Worm (Caenorhabditis elegans) whole organism, late embryonic: Measurements from ENCODE around the gene T28A11.16.

Experiments used
- C38D4.7 ChIP-seq: fragments of 200-800 bp; sonication (Bioruptor generic); optimal IDR thresholded peaks from 2 replicates; lab custom pipeline; 2018; ENCODE audit warnings: mild to moderate bottlenecking, missing genetic modification characterization, moderate library complexity, missing compliant biosample characterization
- T23F11.4 ChIP-seq: fragments of 200-800 bp; sonication (Bioruptor generic); optimal IDR thresholded peaks from 2 replicates; lab custom pipeline; 2018; ENCODE audit warnings: mild to moderate bottlenecking, missing genetic modification characterization, missing compliant biosample characterization
- Y22D7AL.16 ChIP-seq: sonication (generic microtip); optimal IDR thresholded peaks from 2 replicates; lab custom pipeline; 2016; ENCODE audit warnings: missing genetic modification characterization, missing compliant biosample characterization
- ahr-1 ChIP-seq: sonication (generic microtip); optimal IDR thresholded peaks from 2 replicates; lab custom pipeline; 2016; ENCODE audit warnings: missing genetic modification characterization, missing compliant biosample characterization
- ama-1 ChIP-seq: fragments of 150-350 bp; optimal IDR thresholded peaks from 2 replicates; lab custom pipeline; 2014
- ceh-18 ChIP-seq: sonication (generic microtip); optimal IDR thresholded peaks from 2 replicates; lab custom pipeline; 2016; ENCODE audit warnings: missing genetic modification characterization, missing compliant biosample characterization
- ceh-19 ChIP-seq: fragments of 200-800 bp; sonication (Bioruptor generic); optimal IDR thresholded peaks from 2 replicates; lab custom pipeline; 2018; ENCODE audit warnings: mild to moderate bottlenecking, missing genetic modification characterization, missing compliant biosample characterization
- ceh-2 ChIP-seq: sonication (generic microtip); optimal IDR thresholded peaks from 2 replicates; lab custom pipeline; 2016; ENCODE audit warnings: missing genotype, missing genetic modification characterization, missing compliant biosample characterization
- ceh-24 ChIP-seq: sonication (generic microtip); optimal IDR thresholded peaks from 2 replicates; lab custom pipeline; 2016; ENCODE audit warnings: mild to moderate bottlenecking, missing genetic modification characterization, missing compliant biosample characterization
- ceh-30 ChIP-seq: fragments of 150-350 bp; optimal IDR thresholded peaks from 2 replicates; lab custom pipeline; 2014; ENCODE audit warnings: missing biosample characterization, missing genetic modification characterization
- ceh-45 ChIP-seq: fragments of 200-800 bp; sonication (Bioruptor generic); IDR thresholded peaks from 2 replicates; pipeline ENCODE4 v1.3.6; 2022; ENCODE audit warnings: missing genetic modification reagents, missing genetic modification characterization, missing compliant biosample characterization
- ceh-6 ChIP-seq: fragments of 200-800 bp; sonication (Bioruptor generic); optimal IDR thresholded peaks from 2 replicates; lab custom pipeline; 2018; ENCODE audit warnings: mild to moderate bottlenecking, missing genetic modification characterization, missing compliant biosample characterization
- ceh-9 ChIP-seq: sonication (generic microtip); optimal IDR thresholded peaks from 2 replicates; lab custom pipeline; 2016; ENCODE audit warnings: mild to moderate bottlenecking, missing genetic modification characterization, inconsistent platforms, missing compliant biosample characterization
- che-1 ChIP-seq: sonication (generic microtip); optimal IDR thresholded peaks from 2 replicates; lab custom pipeline; 2016; ENCODE audit warnings: mild to moderate bottlenecking, missing genetic modification characterization, missing compliant biosample characterization
- dve-1 ChIP-seq: sonication (generic microtip); optimal IDR thresholded peaks from 2 replicates; lab custom pipeline; 2017; ENCODE audit warnings: antibody characterized with exemption, mild to moderate bottlenecking, missing genetic modification characterization, missing compliant biosample characterization
- elt-4 ChIP-seq: sonication (generic microtip); optimal IDR thresholded peaks from 2 replicates; lab custom pipeline; 2016; ENCODE audit warnings: missing genetic modification characterization, missing compliant biosample characterization
- fax-1 ChIP-seq: sonication (generic microtip); optimal IDR thresholded peaks from 2 replicates; lab custom pipeline; 2016; ENCODE audit warnings: missing genotype, missing genetic modification characterization, missing compliant biosample characterization
- fkh-6 ChIP-seq: sonication (generic microtip); optimal IDR thresholded peaks from 2 replicates; lab custom pipeline; 2016; ENCODE audit warnings: missing genetic modification characterization, missing compliant biosample characterization
- gmeb-2 ChIP-seq: sonication (generic microtip); optimal IDR thresholded peaks from 2 replicates; lab custom pipeline; 2016; ENCODE audit warnings: missing genetic modification characterization, inconsistent platforms, missing compliant biosample characterization
- hlh-13 ChIP-seq: fragments of 200-800 bp; sonication (Bioruptor generic); optimal IDR thresholded peaks from 2 replicates; lab custom pipeline; 2018; ENCODE audit warnings: mild to moderate bottlenecking, missing genetic modification characterization, missing compliant biosample characterization
- hlh-30 ChIP-seq: sonication (generic microtip); optimal IDR thresholded peaks from 2 replicates; lab custom pipeline; 2017; ENCODE audit warnings: antibody characterized with exemption, missing genetic modification characterization, missing compliant biosample characterization; ENCODE audit not compliant: insufficient read depth
- hlh-6 ChIP-seq: sonication (generic microtip); optimal IDR thresholded peaks from 2 replicates; lab custom pipeline; 2016; ENCODE audit warnings: missing genotype, missing genetic modification characterization, missing compliant biosample characterization
- madf-2 ChIP-seq: sonication (generic microtip); optimal IDR thresholded peaks from 2 replicates; lab custom pipeline; 2017; ENCODE audit warnings: missing genetic modification characterization, missing compliant biosample characterization
- nhr-11 ChIP-seq: fragments of 150-350 bp; optimal IDR thresholded peaks from 2 replicates; lab custom pipeline; 2014; ENCODE audit warnings: missing biosample characterization, missing genetic modification characterization
- nhr-232 ChIP-seq: sonication (generic microtip); optimal IDR thresholded peaks from 2 replicates; lab custom pipeline; 2016; ENCODE audit warnings: missing genetic modification characterization, missing compliant biosample characterization
- npax-4 ChIP-seq: sonication (generic microtip); optimal IDR thresholded peaks from 2 replicates; lab custom pipeline; 2016; ENCODE audit warnings: missing genetic modification characterization, missing compliant biosample characterization
- odd-2 ChIP-seq: sonication (generic microtip); optimal IDR thresholded peaks from 2 replicates; lab custom pipeline; 2017; ENCODE audit warnings: antibody characterized with exemption, mild to moderate bottlenecking, missing genetic modification characterization, missing compliant biosample characterization
- pag-3 ChIP-seq: sonication (generic microtip); optimal IDR thresholded peaks from 2 replicates; lab custom pipeline; 2016; ENCODE audit warnings: missing compliant biosample characterization, missing genetic modification characterization, borderline replicate concordance
- pat-9 ChIP-seq: fragments of 200-800 bp; sonication (Bioruptor generic); optimal IDR thresholded peaks from 2 replicates; lab custom pipeline; 2018; ENCODE audit warnings: mild to moderate bottlenecking, missing genetic modification characterization, moderate library complexity, missing compliant biosample characterization
- pax-1 ChIP-seq: fragments of 150-350 bp; optimal IDR thresholded peaks from 2 replicates; lab custom pipeline; 2014; ENCODE audit warnings: missing biosample characterization, missing genetic modification characterization
- pha-2 ChIP-seq: sonication (generic microtip); optimal IDR thresholded peaks from 2 replicates; lab custom pipeline; 2017; ENCODE audit warnings: mild to moderate bottlenecking, missing genetic modification characterization, missing compliant biosample characterization
- ref-2 ChIP-seq: sonication (generic microtip); optimal IDR thresholded peaks from 2 replicates; lab custom pipeline; 2016; ENCODE audit warnings: missing genetic modification characterization, missing compliant biosample characterization
- sox-4 ChIP-seq: sonication (generic microtip); optimal IDR thresholded peaks from 2 replicates; lab custom pipeline; 2017; ENCODE audit warnings: mild to moderate bottlenecking, missing genetic modification characterization, inconsistent platforms, missing compliant biosample characterization
- syd-9 ChIP-seq: sonication (generic microtip); optimal IDR thresholded peaks from 2 replicates; lab custom pipeline; 2016; ENCODE audit warnings: mild to moderate bottlenecking, missing genetic modification characterization, moderate library complexity, missing compliant biosample characterization
- ttx-3 ChIP-seq: sonication (generic microtip); optimal IDR thresholded peaks from 2 replicates; lab custom pipeline; 2016; ENCODE audit warnings: missing genetic modification reagents, missing genetic modification characterization, missing compliant biosample characterization
- unc-3 ChIP-seq, 2 experiments: fragments of 200-800 bp in 1 of 2; sonication (Bioruptor generic) in 1 of 2; sonication (generic microtip) in 1 of 2; conservative IDR thresholded peaks in 1 of 2; optimal IDR thresholded peaks in 1 of 2; 2 replicates each; pipeline versions ENCODE4 v1.3.6 to Lab custom; 2016 to 2022; ENCODE audit warnings: missing compliant biosample characterization in 2 of 2, missing genetic modification characterization in 2 of 2, missing genetic modification reagents in 1 of 2
- unc-42 ChIP-seq: sonication (generic microtip); optimal IDR thresholded peaks from 2 replicates; lab custom pipeline; 2016; ENCODE audit warnings: missing genotype, missing genetic modification characterization, missing compliant biosample characterization
- unc-86 ChIP-seq: sonication (generic microtip); optimal IDR thresholded peaks from 2 replicates; lab custom pipeline; 2016; ENCODE audit warnings: missing genetic modification characterization, missing compliant biosample characterization
- zip-5 ChIP-seq: sonication (generic microtip); optimal IDR thresholded peaks from 2 replicates; lab custom pipeline; 2016; ENCODE audit warnings: missing genetic modification characterization, missing compliant biosample characterization
- ztf-16 ChIP-seq: sonication (generic microtip); optimal IDR thresholded peaks from 2 replicates; lab custom pipeline; 2017; ENCODE audit warnings: missing genetic modification characterization, missing compliant biosample characterization

The T28A11.16 gene

ce11 chrV:3259168-3259622, at the start of gene T28A11.16:
Gene T28A11.16 (minus strand): TSS chrV:3259218.
- TF ChIP-seq ceh-18 (no peak), elt-4 (tag; lab: Kevin White, UChicago) (no peak), npax-4 (tag; lab: Kevin White, UChicago) (no peak), nhr-11 (tag; lab: Kevin White, UChicago) (no peak), che-1 (tag; lab: Kevin White, UChicago) (no peak), syd-9 (tag; lab: Kevin White, UChicago) (no peak), gmeb-2 (tag; lab: Kevin White, UChicago) (no peak), T23F11.4 (GFP tag; lab: Kevin White, UChicago) (no peak), unc-3 (GFP tag; conservative IDR thresholded peaks at IDR 0.05; lab: Robert Waterston, UW) (no peak), unc-3 (tag; optimal IDR thresholded peaks at IDR 0.05; lab: Kevin White, UChicago) (no peak), odd-2 (tag; lab: Kevin White, UChicago) (no peak), ama-1 (no peak), ztf-16 (tag; lab: Kevin White, UChicago) (no peak), ceh-24 (tag; lab: Kevin White, UChicago) (no peak), unc-86 (no peak)

ce11 chrV:3308169-3308568, 49.2 kb upstream of the T28A11.16 start, which contains the start of gene srbc-3:
Gene srbc-3 (plus strand): TSS chrV:3308469.
- TF ChIP-seq ceh-9 (tag; lab: Kevin White, UChicago) = no peak
- TF ChIP-seq pax-1 (tag; lab: Kevin White, UChicago) = no peak
- no peak for TF ChIP-seq ref-2 (tag; lab: Kevin White, UChicago)
- no peak for TF ChIP-seq che-1 (tag; lab: Kevin White, UChicago)

ce11 chrV:3301898-3302297, 42.9 kb upstream of the T28A11.16 start, which contains the start of gene srbc-1:
Gene srbc-1 (minus strand): TSS chrV:3301998.
- no peak for TF ChIP-seq madf-2 (tag; lab: Kevin White, UChicago)
- TF ChIP-seq syd-9 (tag; lab: Kevin White, UChicago) = no peak
- TF ChIP-seq hlh-6 (tag; lab: Kevin White, UChicago) = no peak
- no peak for TF ChIP-seq hlh-30 (tag; lab: Kevin White, UChicago)
- TF ChIP-seq pax-1 (tag; lab: Kevin White, UChicago) = no peak
- no peak for TF ChIP-seq ceh-19 (GFP tag; lab: Kevin White, UChicago)
- TF ChIP-seq nhr-232 (tag; lab: Kevin White, UChicago) = no peak
- no peak for TF ChIP-seq ttx-3 (tag; lab: Kevin White, UChicago)
- TF ChIP-seq hlh-13 (GFP tag; lab: Kevin White, UChicago) = no peak
- TF ChIP-seq unc-42 (tag; lab: Kevin White, UChicago) = no peak
- no peak for TF ChIP-seq ceh-18
- TF ChIP-seq Y22D7AL.16 = no peak
- TF ChIP-seq C38D4.7 = no peak
- TF ChIP-seq ceh-30 (tag; lab: Kevin White, UChicago) = no peak
- no peak for TF ChIP-seq unc-86
- TF ChIP-seq elt-4 (tag; lab: Kevin White, UChicago) = no peak
- TF ChIP-seq sox-4 (tag; lab: Kevin White, UChicago) = no peak
- no peak for TF ChIP-seq ceh-6 (GFP tag; lab: Kevin White, UChicago)
- no peak for TF ChIP-seq gmeb-2 (tag; lab: Kevin White, UChicago)

DNA sequence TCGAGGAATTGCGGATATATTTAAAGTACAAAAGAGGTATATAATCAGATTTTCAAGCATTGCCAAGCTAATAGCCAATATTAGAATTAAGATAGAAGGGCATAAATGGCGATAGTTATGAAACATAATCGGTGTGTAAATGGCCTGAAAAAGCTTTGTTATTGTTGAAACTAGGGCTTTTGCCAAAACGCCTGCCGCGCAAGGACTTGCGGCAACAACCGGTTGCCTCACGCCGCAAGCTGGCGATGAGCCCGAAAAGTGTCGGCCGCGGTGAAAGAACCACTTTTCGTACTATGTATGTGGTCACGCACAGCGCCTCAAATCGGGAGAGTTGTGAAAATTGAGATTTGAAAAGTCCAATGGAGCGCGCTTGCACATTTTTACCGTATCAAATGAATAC, 40.4 kb upstream of the T28A11.16 start:
- TF ChIP-seq ceh-45 (no peak), pat-9 (no peak)
- TF ChIP-seq, all 69 proteins: peak for 0

DNA sequence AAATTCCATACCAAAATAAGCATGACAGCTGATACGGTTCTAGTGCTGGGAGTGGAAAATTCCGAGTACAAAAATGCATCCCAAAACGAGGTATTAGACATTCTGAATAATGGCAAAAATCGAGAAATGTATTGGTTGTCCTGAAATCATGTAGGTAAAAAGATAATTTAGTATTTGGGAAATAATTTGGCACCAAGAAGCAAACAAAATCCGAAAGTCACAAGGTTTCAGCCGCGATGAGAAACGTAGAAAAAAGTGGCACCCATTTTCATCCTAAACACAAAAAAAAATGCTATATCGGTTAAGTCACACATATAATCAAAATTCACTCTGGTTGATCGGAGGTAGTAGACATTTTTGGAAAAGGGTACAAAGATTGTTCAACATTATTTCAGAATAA, 38.7 kb upstream of the T28A11.16 start, which contains the start of gene srx-122:
Gene srx-122, minus strand, starts transcription at position 101 of the 400 bp plus-strand sequence.
- no peak for TF ChIP-seq ceh-6 (GFP tag; lab: Kevin White, UChicago)
- TF ChIP-seq C38D4.7 = no peak
- TF ChIP-seq hlh-6 (tag; lab: Kevin White, UChicago) = no peak
- TF ChIP-seq pat-9 = no peak
- TF ChIP-seq ceh-2 (tag; lab: Kevin White, UChicago) = no peak
- no peak for TF ChIP-seq madf-2 (tag; lab: Kevin White, UChicago)
- no peak for TF ChIP-seq dve-1 (tag; lab: Kevin White, UChicago)
- no peak for TF ChIP-seq fkh-6
- no peak for TF ChIP-seq zip-5 (tag; lab: Kevin White, UChicago)
- no peak for TF ChIP-seq hlh-30 (tag; lab: Kevin White, UChicago)
- no peak for TF ChIP-seq pha-2 (tag; lab: Kevin White, UChicago)
- TF ChIP-seq ceh-30 (tag; lab: Kevin White, UChicago) = no peak
- no peak for TF ChIP-seq ceh-45
- no peak for TF ChIP-seq ahr-1 (tag; lab: Kevin White, UChicago)
- TF ChIP-seq pag-3 (tag; lab: Kevin White, UChicago) = no peak
- no peak for TF ChIP-seq fax-1
- no peak for TF ChIP-seq npax-4 (tag; lab: Kevin White, UChicago)
- TF ChIP-seq, all 69 proteins: peak for 0
